Fruit fly (Drosophila melanogaster) whole organism, embryonic: ENCODE measurements around the gene CG15480.

Source experiments
- Antp ChIP-seq: fragments of 200-800 bp; sonication (Bioruptor generic); optimal IDR thresholded peaks from 3 replicates; lab custom pipeline; 2016; ENCODE audit warnings: missing biosample characterization, missing genetic modification characterization
- B-H1 ChIP-seq: fragments of 200-800 bp; sonication (Bioruptor generic); IDR thresholded peaks from 3 replicates; pipeline ENCODE4 v1.3.6; 2022; ENCODE audit warnings: missing biosample characterization, missing genetic modification characterization
- B-H2 ChIP-seq: fragments of 200-800 bp; sonication (Bioruptor generic); optimal IDR thresholded peaks from 2 replicates; lab custom pipeline; 2018; ENCODE audit warnings: missing biosample characterization, mild to moderate bottlenecking, missing genetic modification characterization
- CG10267 ChIP-seq: fragments of 200-800 bp; sonication (Bioruptor generic); optimal IDR thresholded peaks from 2 replicates; lab custom pipeline; 2018; ENCODE audit warnings: missing biosample characterization, mild to moderate bottlenecking, missing genetic modification characterization, moderate library complexity
- CG10274 ChIP-seq: fragments of 200-800 bp; sonication (Bioruptor generic); optimal IDR thresholded peaks from 3 replicates; lab custom pipeline; 2017; ENCODE audit warnings: missing biosample characterization, mild to moderate bottlenecking, missing genetic modification characterization
- CG11247 ChIP-seq: fragments of 200-800 bp; sonication (Bioruptor generic); IDR thresholded peaks from 2 replicates; pipeline ENCODE4 v1.3.6; 2022; ENCODE audit warnings: missing biosample characterization, missing genetic modification characterization
- CG12299 ChIP-seq: fragments of 200-800 bp; sonication (Bioruptor generic); optimal IDR thresholded peaks from 2 replicates; lab custom pipeline; 2018; ENCODE audit warnings: missing biosample characterization, mild to moderate bottlenecking, missing genetic modification characterization
- CG14050 ChIP-seq: fragments of 200-800 bp; sonication (Bioruptor generic); IDR thresholded peaks from 3 replicates; pipeline ENCODE4 v1.3.6; 2022; ENCODE audit warnings: missing biosample characterization, missing genetic modification characterization
- CG14965 ChIP-seq: fragments of 200-800 bp; sonication (Bioruptor generic); optimal IDR thresholded peaks from 2 replicates; lab custom pipeline; 2016; ENCODE audit warnings: missing biosample characterization, missing genetic modification characterization, borderline replicate concordance
- CG15601 ChIP-seq: fragments of 200-800 bp; sonication (Bioruptor generic); optimal IDR thresholded peaks from 3 replicates; lab custom pipeline; 2019; ENCODE audit warnings: missing biosample characterization, mild to moderate bottlenecking, missing genetic modification characterization, moderate library complexity
- CG18262 ChIP-seq: fragments of 200-800 bp; optimal IDR thresholded peaks from 3 replicates; lab custom pipeline; 2019; ENCODE audit warnings: missing biosample characterization, mild to moderate bottlenecking, missing genetic modification characterization, moderate library complexity
- CG1832 ChIP-seq: fragments of 200-800 bp; sonication (Bioruptor generic); optimal IDR thresholded peaks from 2 replicates; lab custom pipeline; 2017; ENCODE audit warnings: missing biosample characterization, mild to moderate bottlenecking, missing genetic modification characterization, inconsistent platforms
- CG18476 ChIP-seq: fragments of 200-800 bp; sonication (Bioruptor generic); optimal IDR thresholded peaks from 2 replicates; lab custom pipeline; 2016; ENCODE audit warnings: missing biosample characterization, mild to moderate bottlenecking, missing genetic modification characterization
- CG2116 ChIP-seq: fragments of 200-800 bp; sonication (Bioruptor generic); optimal IDR thresholded peaks from 3 replicates; lab custom pipeline; 2018; ENCODE audit warnings: missing biosample characterization, mild to moderate bottlenecking, missing genetic modification characterization
- CG3163 ChIP-seq: fragments of 200-800 bp; sonication (Bioruptor generic); optimal IDR thresholded peaks from 3 replicates; lab custom pipeline; 2016; ENCODE audit warnings: missing biosample characterization, missing genetic modification characterization
- CG3281 ChIP-seq: fragments of 200-800 bp; sonication (Bioruptor generic); optimal IDR thresholded peaks from 3 replicates; lab custom pipeline; 2017; ENCODE audit warnings: missing biosample characterization, mild to moderate bottlenecking, missing genetic modification characterization
- CG34422 ChIP-seq: fragments of 200-800 bp; sonication (Bioruptor generic); IDR thresholded peaks from 3 replicates; pipeline ENCODE4 v1.3.6; 2022; ENCODE audit warnings: missing biosample characterization, missing genetic modification characterization
- CG4424 ChIP-seq: fragments of 200-800 bp; sonication (Bioruptor generic); optimal IDR thresholded peaks from 3 replicates; lab custom pipeline; 2016; ENCODE audit warnings: missing biosample characterization, missing genetic modification characterization
- CG8290 ChIP-seq, 3 experiments: fragments of 200-800 bp; sonication (Bioruptor generic); optimal IDR thresholded peaks; 2 replicates each; lab custom pipeline; 2016 to 2019; ENCODE audit warnings: missing biosample characterization in 3 of 3, missing genetic modification characterization in 3 of 3, mild to moderate bottlenecking in 2 of 3, moderate library complexity in 1 of 3
- CG8478 ChIP-seq: fragments of >200 bp; optimal IDR thresholded peaks from 2 replicates; lab custom pipeline; 2018
- D19B ChIP-seq: fragments of 200-800 bp; sonication (Bioruptor generic); optimal IDR thresholded peaks from 2 replicates; lab custom pipeline; 2017; ENCODE audit warnings: missing biosample characterization, mild to moderate bottlenecking, missing genetic modification characterization
- Med ChIP-seq: fragments of 200-800 bp; sonication (Bioruptor generic); peaks from one replicate; lab custom pipeline; 2016; ENCODE audit warnings: missing biosample characterization, missing genetic modification characterization, mild to moderate bottlenecking, inconsistent platforms, moderate library complexity
- NC2β ChIP-seq: fragments of 200-800 bp; sonication (Bioruptor generic); optimal IDR thresholded peaks from 2 replicates; lab custom pipeline; 2016; ENCODE audit warnings: missing biosample characterization, missing genetic modification characterization
- Nf-YB ChIP-seq: fragments of 200-800 bp; sonication (Bioruptor generic); optimal IDR thresholded peaks from 3 replicates; lab custom pipeline; 2019; ENCODE audit warnings: missing biosample characterization, mild to moderate bottlenecking, missing genetic modification characterization, moderate library complexity
- Opbp ChIP-seq: fragments of 200-800 bp; sonication (Bioruptor generic); IDR thresholded peaks from 3 replicates; pipeline ENCODE4 v1.3.6; 2022; ENCODE audit warnings: missing biosample characterization, missing genetic modification characterization; ENCODE audit not compliant: partially characterized antibody
- PHDP ChIP-seq: fragments of 200-800 bp; sonication (Bioruptor generic); optimal IDR thresholded peaks from 3 replicates; lab custom pipeline; 2018; ENCODE audit warnings: missing biosample characterization, mild to moderate bottlenecking, missing genetic modification characterization, moderate library complexity
- Ptx1 ChIP-seq: fragments of 200-800 bp; sonication (Bioruptor generic); IDR thresholded peaks from 2 replicates; pipeline ENCODE4 v1.3.6; 2022; ENCODE audit warnings: missing biosample characterization, missing genetic modification characterization
- Stat92E ChIP-seq, 3 experiments: fragments of >200 bp in 2 of 3; fragments of 200-800 bp in 1 of 3; sonication (Bioruptor generic) in 1 of 3; optimal IDR thresholded peaks; 2 replicates each; lab custom pipeline; 2017 to 2019; ENCODE audit warnings: missing biosample characterization in 3 of 3, missing genetic modification characterization in 3 of 3, mild to moderate bottlenecking in 1 of 3, moderate library complexity in 1 of 3
- ase ChIP-seq: fragments of 200-800 bp; sonication (Bioruptor generic); IDR thresholded peaks from 3 replicates; pipeline ENCODE4 v1.3.6; 2022; ENCODE audit warnings: missing biosample characterization, missing genetic modification characterization
- bowl ChIP-seq: fragments of 200-800 bp; sonication (Bioruptor generic); IDR thresholded peaks from 2 replicates; pipeline ENCODE4 v1.3.6; 2022; ENCODE audit warnings: missing biosample characterization, missing genetic modification characterization
- chif ChIP-seq, 2 experiments: fragments of 200-800 bp; sonication (Bioruptor generic); optimal IDR thresholded peaks; 3 replicates each; lab custom pipeline; 2016; ENCODE audit warnings: missing biosample characterization in 2 of 2, missing genetic modification characterization in 2 of 2
- danr ChIP-seq: fragments of 200-800 bp; sonication (Bioruptor generic); IDR thresholded peaks from 2 replicates; pipeline ENCODE4 v1.3.6; 2022; ENCODE audit warnings: missing biosample characterization, missing genetic modification characterization
- ewg ChIP-seq: fragments of 200-800 bp; sonication (Bioruptor generic); optimal IDR thresholded peaks from 3 replicates; lab custom pipeline; 2017; ENCODE audit warnings: mild to moderate bottlenecking, missing biosample characterization, missing genetic modification reagents, missing genetic modification characterization
- eyg ChIP-seq: fragments of 200-800 bp; sonication (Bioruptor generic); optimal IDR thresholded peaks from 3 replicates; lab custom pipeline; 2016; ENCODE audit warnings: missing biosample characterization, missing genetic modification characterization
- gsb ChIP-seq: fragments of 200-800 bp; sonication (Bioruptor generic); IDR thresholded peaks from 2 replicates; pipeline ENCODE4 v1.3.6; 2022; ENCODE audit warnings: missing biosample characterization, missing genetic modification characterization
- hth ChIP-seq: fragments of >200 bp; optimal IDR thresholded peaks from 2 replicates; lab custom pipeline; 2017; ENCODE audit warnings: inconsistent platforms
- jumu ChIP-seq: fragments of 200-800 bp; sonication (Bioruptor generic); optimal IDR thresholded peaks from 3 replicates; lab custom pipeline; 2016; ENCODE audit warnings: missing biosample characterization, missing genetic modification characterization
- mam ChIP-seq: fragments of 200-800 bp; sonication (Bioruptor generic); optimal IDR thresholded peaks from 3 replicates; lab custom pipeline; 2016; ENCODE audit warnings: missing biosample characterization, missing genetic modification characterization
- onecut ChIP-seq: fragments of 200-800 bp; sonication (Bioruptor generic); IDR thresholded peaks from 2 replicates; pipeline ENCODE4 v1.3.6; 2022; ENCODE audit warnings: missing biosample characterization, missing genetic modification characterization
- pan ChIP-seq, 4 experiments: fragments of >200 bp in 3 of 4; fragments of 200-800 bp in 1 of 4; sonication (Bioruptor generic) in 1 of 4; optimal IDR thresholded peaks in 3 of 4; IDR thresholded peaks in 1 of 4; 2 replicates each; pipeline versions ENCODE4 v1.3.6 to Lab custom; 2017 to 2022; ENCODE audit warnings: missing biosample characterization in 2 of 4, missing genetic modification characterization in 2 of 4, mixed read lengths in 1 of 4
- peb ChIP-seq: fragments of 200-800 bp; sonication (Bioruptor generic); IDR thresholded peaks from 2 replicates; pipeline ENCODE4 v1.3.6; 2022; ENCODE audit warnings: missing biosample characterization, missing genetic modification characterization
- pzg ChIP-seq: fragments of 200-800 bp; sonication (Bioruptor generic); optimal IDR thresholded peaks from 3 replicates; lab custom pipeline; 2018; ENCODE audit warnings: missing biosample characterization, mild to moderate bottlenecking, missing genetic modification characterization, moderate library complexity
- rib ChIP-seq: fragments of 200-800 bp; sonication (Bioruptor generic); IDR thresholded peaks from 2 replicates; pipeline ENCODE4 v1.3.6; 2022; ENCODE audit warnings: missing biosample characterization, missing genetic modification characterization
- trh ChIP-seq: fragments of 200-800 bp; sonication (Bioruptor generic); optimal IDR thresholded peaks from 2 replicates; lab custom pipeline; 2016; ENCODE audit warnings: missing biosample characterization, missing genetic modification characterization
- unc-4 ChIP-seq: fragments of 200-800 bp; sonication (Bioruptor generic); IDR thresholded peaks from 2 replicates; pipeline ENCODE4 v1.3.6; 2022; ENCODE audit warnings: missing biosample characterization, missing genetic modification characterization; ENCODE audit not compliant: partially characterized antibody
- unpg ChIP-seq: fragments of 200-800 bp; sonication (Bioruptor generic); optimal IDR thresholded peaks from 3 replicates; lab custom pipeline; 2018; ENCODE audit warnings: missing biosample characterization, mild to moderate bottlenecking, missing genetic modification characterization, moderate library complexity
- vvl ChIP-seq: fragments of 200-800 bp; sonication (Bioruptor generic); IDR thresholded peaks from 2 replicates; pipeline ENCODE4 v1.3.6; 2022; ENCODE audit warnings: missing biosample characterization, missing genetic modification characterization
- wek ChIP-seq: fragments of 200-800 bp; sonication (Bioruptor generic); optimal IDR thresholded peaks from 3 replicates; lab custom pipeline; 2018; ENCODE audit warnings: missing biosample characterization, mild to moderate bottlenecking, missing genetic modification characterization, moderate library complexity
- z ChIP-seq: fragments of 200-800 bp; sonication (Bioruptor generic); IDR thresholded peaks from 3 replicates; pipeline ENCODE4 v1.3.6; 2022; ENCODE audit warnings: missing biosample characterization, missing genetic modification characterization

CG15480 gene

dm6 chr2L:13176701-13177249 is 48.3 kb downstream of the CG15480 start, which contains the start of the genes Sfmbt and CG5439:
TSS of gene Sfmbt (minus strand) at chr2L:13176785.
TSS of gene CG5439 (plus strand) at chr2L:13177150.
- TF ChIP-seq Stat92E (GFP tag; optimal IDR thresholded peaks at IDR 0.05; lab: Kevin White, UChicago) (peak in 1 of 3 experiments; percentile 30), CG8290 (GFP tag; optimal IDR thresholded peaks at IDR 0.05; lab: Kevin White, UChicago) (peak; percentile 75), CG8290 (tag; optimal IDR thresholded peaks at IDR 0.05; lab: Kevin White, UChicago) (peak in 1 of 2 experiments; percentile 58), jumu (GFP tag; lab: Kevin White, UChicago) (peak; percentile 85), B-H2 (no peak), CG34422 (GFP tag; lab: Robert Waterston, UW) (peak; percentile 70; the same call in 2 of the 3 replicates), Ptx1 (GFP tag; lab: Robert Waterston, UW) (peak; percentile 67), CG10267 (tag; lab: Kevin White, UChicago) (peak; percentile 97), rib (peak; percentile 85), CG2116 (GFP tag; lab: Kevin White, UChicago) (peak; percentile 89), trh (GFP tag; lab: Kevin White, UChicago) (peak; percentile 64), z (no peak), bowl (GFP tag; lab: Robert Waterston, UW) (no peak), B-H1 (peak; percentile 32; the same call in 2 of the 3 replicates), peb (0 out of 2 replicates have a peak, but pooled peaks have one; percentile 28), CG12299 (tag; lab: Kevin White, UChicago) (peak; percentile 6), Antp (GFP tag; lab: Kevin White, UChicago) (peak; percentile 86), wek (GFP tag; lab: Kevin White, UChicago) (no peak), ase (GFP tag; lab: Robert Waterston, UW) (0 out of 3 replicates have a peak, but pooled peaks have one; percentile 45), unpg (GFP tag; lab: Kevin White, UChicago) (no peak), danr (GFP tag; lab: Robert Waterston, UW) (no peak), CG14965 (GFP tag; lab: Kevin White, UChicago) (no peak), gsb (GFP tag; lab: Robert Waterston, UW) (0 out of 2 replicates have a peak, but pooled peaks have one; percentile 12), Nf-YB (GFP tag; lab: Kevin White, UChicago) (peak; percentile 21), onecut (GFP tag; lab: Robert Waterston, UW) (peak; percentile 42; the same call in 1 of the 2 replicates), D19B (GFP tag; lab: Kevin White, UChicago) (no peak), CG14050 (GFP tag; lab: Robert Waterston, UW) (no peak), CG3163 (GFP tag; lab: Kevin White, UChicago) (peak; percentile 60), mam (GFP tag; lab: Kevin White, UChicago) (peak; percentile 86), CG15601 (no peak), vvl (GFP tag; lab: Robert Waterston, UW) (peak; percentile 31; the same call in 1 of the 2 replicates), NC2β (peak; percentile 57), chif (GFP tag; optimal IDR thresholded peaks at IDR 0.05; lab: Kevin White, UChicago) (peak; percentile 58 to 69), CG1832 (GFP tag; lab: Kevin White, UChicago) (no peak), hth (lab: Kevin White, UChicago) (no peak), PHDP (tag; lab: Kevin White, UChicago) (no peak), CG18262 (tag; lab: Kevin White, UChicago) (peak; percentile 79), CG10274 (GFP tag; lab: Kevin White, UChicago) (peak; percentile 36), pzg (GFP tag; lab: Kevin White, UChicago) (peak; percentile 89), eyg (GFP tag; lab: Kevin White, UChicago) (peak; percentile 51), unc-4 (peak; percentile 33), CG4424 (GFP tag; lab: Kevin White, UChicago) (peak; percentile 83), Med (GFP tag; lab: Kevin White, UChicago) (peak; percentile 96), CG8478 (lab: Kevin White, UChicago) (no peak), CG11247 (GFP tag; lab: Robert Waterston, UW) (peak; percentile 61), pan (optimal IDR thresholded peaks at IDR 0.05; lab: Kevin White, UChicago) (no peak), pan (GFP tag; optimal IDR thresholded peaks at IDR 0.05 in 1 of 2, IDR thresholded peaks at IDR 0.05 in 1 of 2) (peak in 1 of 2 experiments; percentile 15), CG18476 (peak; percentile 76), CG3281 (GFP tag; lab: Kevin White, UChicago) (peak; percentile 84), Opbp (peak; percentile 66; the same call in 2 of the 3 replicates), ewg (GFP tag; lab: Kevin White, UChicago) (peak; percentile 90)
